Fruit fly (Drosophila melanogaster) whole organism, wandering third instar larva: Measurements from ENCODE around the gene CG11986.

Experiments
- Abd-B ChIP-seq: fragments of >200 bp; optimal IDR thresholded peaks from 2 replicates; lab custom pipeline; 2017; ENCODE audit warnings: missing biosample characterization, missing genetic modification characterization
- CG9705 ChIP-seq: fragments of 200-800 bp; sonication (Bioruptor generic); optimal IDR thresholded peaks from 2 replicates; lab custom pipeline; 2018; ENCODE audit warnings: missing biosample characterization, mild to moderate bottlenecking, missing genetic modification characterization
- CrebA ChIP-seq: fragments of 200-800 bp; sonication (Bioruptor generic); optimal IDR thresholded peaks from 2 replicates; lab custom pipeline; 2016; ENCODE audit warnings: missing biosample characterization, mild to moderate bottlenecking, missing genetic modification characterization, borderline replicate concordance
- Dif ChIP-seq: fragments of 200-275, 200-300 bp; sonication (Bioruptor generic); optimal IDR thresholded peaks from 2 replicates; lab custom pipeline; 2018; ENCODE audit warnings: missing biosample characterization, missing genetic modification characterization; ENCODE audit not compliant: partially characterized antibody
- GATAd ChIP-seq: sonication (Bioruptor generic); optimal IDR thresholded peaks from 2 replicates; lab custom pipeline; 2016; ENCODE audit warnings: missing biosample characterization, missing genetic modification characterization
- HLH106 ChIP-seq: fragments of 200-800 bp; optimal IDR thresholded peaks from 3 replicates; lab custom pipeline; 2019; ENCODE audit warnings: missing biosample characterization, mild to moderate bottlenecking, missing genetic modification characterization, moderate library complexity
- Hnf4 ChIP-seq: fragments of 200-800 bp; sonication (Bioruptor generic); optimal IDR thresholded peaks from 2 replicates; lab custom pipeline; 2016; ENCODE audit warnings: missing biosample characterization, mild to moderate bottlenecking, missing genetic modification characterization
- Hr78 ChIP-seq: fragments of >200 bp; optimal IDR thresholded peaks from 2 replicates; lab custom pipeline; 2017; ENCODE audit warnings: missing biosample characterization, missing genetic modification characterization
- Hr83 ChIP-seq: fragments of 200-300 bp; sonication (Bioruptor generic); optimal IDR thresholded peaks from 2 replicates; lab custom pipeline; 2016; ENCODE audit warnings: missing biosample characterization, mild to moderate bottlenecking, missing genetic modification characterization, moderate library complexity; ENCODE audit not compliant: poor library complexity, severe bottlenecking
- Jra ChIP-seq: sonication (Bioruptor generic); optimal IDR thresholded peaks from 2 replicates; lab custom pipeline; 2016; ENCODE audit warnings: missing biosample characterization, missing genetic modification characterization
- Mio ChIP-seq: sonication (Bioruptor generic); optimal IDR thresholded peaks from 2 replicates; lab custom pipeline; 2016; ENCODE audit warnings: missing biosample characterization, missing genetic modification characterization
- Myc ChIP-seq: fragments of >200 bp; optimal IDR thresholded peaks from 2 replicates; lab custom pipeline; 2017
- N ChIP-seq: fragments of >200 bp; optimal IDR thresholded peaks from 2 replicates; lab custom pipeline; 2018; ENCODE audit warnings: missing biosample characterization, missing external identifiers, missing genetic modification characterization
- OdsH ChIP-seq: fragments of 200-800 bp; sonication (Bioruptor generic); optimal IDR thresholded peaks from 2 replicates; lab custom pipeline; 2016; ENCODE audit warnings: missing biosample characterization, mild to moderate bottlenecking, missing genetic modification characterization
- Rel ChIP-seq, 2 experiments: fragments of 200-800 bp; sonication (Bioruptor generic) in 1 of 2; optimal IDR thresholded peaks; 2 replicates in 1 of 2; 3 replicates in 1 of 2; lab custom pipeline; 2016 to 2019; ENCODE audit warnings: mild to moderate bottlenecking in 2 of 2, missing biosample characterization in 2 of 2, missing genetic modification characterization in 2 of 2, moderate library complexity in 1 of 2
- Sp1 ChIP-seq: fragments of 200-800 bp; sonication (Bioruptor generic); optimal IDR thresholded peaks from 3 replicates; lab custom pipeline; 2019; ENCODE audit warnings: missing biosample characterization, mild to moderate bottlenecking, missing genetic modification characterization, moderate library complexity
- Vsx2 ChIP-seq: fragments of 200-300, 225-300 bp; sonication (Bioruptor generic); optimal IDR thresholded peaks from 2 replicates; lab custom pipeline; 2018; ENCODE audit warnings: missing biosample characterization, missing genetic modification characterization; ENCODE audit not compliant: partially characterized antibody
- br ChIP-seq: fragments of 200-800 bp; sonication (Bioruptor generic); optimal IDR thresholded peaks from 2 replicates; lab custom pipeline; 2016; ENCODE audit warnings: missing biosample characterization, missing genetic modification characterization
- brk ChIP-seq: fragments of 200-800 bp; sonication (Bioruptor generic); optimal IDR thresholded peaks from 2 replicates; lab custom pipeline; 2016; ENCODE audit warnings: missing biosample characterization, mild to moderate bottlenecking, missing genetic modification characterization
- dl ChIP-seq, 2 experiments: fragments of 175-275, 200-275 bp in 1 of 2; fragments of 200-275 bp in 1 of 2; sonication (Bioruptor generic); optimal IDR thresholded peaks; lab custom pipeline; 2018; ENCODE audit warnings: mild to moderate bottlenecking in 2 of 2, missing biosample characterization in 2 of 2, missing genetic modification characterization in 2 of 2, moderate library complexity in 2 of 2; ENCODE audit not compliant: partially characterized antibody in 2 of 2, insufficient read depth in 1 of 2
- dmrt93B ChIP-seq: fragments of 200-800 bp; sonication (Bioruptor generic); optimal IDR thresholded peaks from 2 replicates; lab custom pipeline; 2018; ENCODE audit warnings: missing biosample characterization, mild to moderate bottlenecking, missing genetic modification characterization
- dsf ChIP-seq: sonication (Bioruptor generic); optimal IDR thresholded peaks from 2 replicates; lab custom pipeline; 2016; ENCODE audit warnings: missing biosample characterization, missing genetic modification characterization, borderline replicate concordance
- ey ChIP-seq: fragments of 200-800 bp; sonication (Bioruptor generic); optimal IDR thresholded peaks from 2 replicates; lab custom pipeline; 2016; ENCODE audit warnings: missing biosample characterization, missing genetic modification characterization
- foxo ChIP-seq, 2 experiments: fragments of 200-800 bp; sonication (Bioruptor generic); optimal IDR thresholded peaks; 2 replicates in 1 of 2; 3 replicates in 1 of 2; lab custom pipeline; 2016 to 2017; ENCODE audit warnings: missing biosample characterization in 2 of 2, missing genetic modification characterization in 2 of 2
- fru ChIP-seq: fragments of 200-800 bp; sonication (Bioruptor generic); optimal IDR thresholded peaks from 3 replicates; lab custom pipeline; 2016; ENCODE audit warnings: missing biosample characterization, mild to moderate bottlenecking, missing genetic modification characterization
- h ChIP-seq: fragments of 200-800 bp; sonication (Bioruptor generic); optimal IDR thresholded peaks from 3 replicates; lab custom pipeline; 2016; ENCODE audit warnings: missing biosample characterization, mild to moderate bottlenecking, missing genetic modification characterization
- jim ChIP-seq: fragments of 175-275, 200-325 bp; sonication (Bioruptor generic); optimal IDR thresholded peaks from 2 replicates; lab custom pipeline; 2016; ENCODE audit warnings: missing biosample characterization, mild to moderate bottlenecking, missing genetic modification characterization
- lola ChIP-seq: fragments of >200 bp; optimal IDR thresholded peaks from 2 replicates; lab custom pipeline; 2017; ENCODE audit warnings: missing biosample characterization, missing genetic modification characterization
- psq ChIP-seq: fragments of 200-800 bp; sonication (Bioruptor generic); optimal IDR thresholded peaks from 3 replicates; lab custom pipeline; 2017; ENCODE audit warnings: missing biosample characterization, mild to moderate bottlenecking, missing genetic modification characterization, moderate library complexity
- rgr ChIP-seq: fragments of 200-800 bp; sonication (Bioruptor generic); optimal IDR thresholded peaks from 3 replicates; lab custom pipeline; 2016; ENCODE audit warnings: missing biosample characterization, mild to moderate bottlenecking, missing genetic modification characterization
- sage ChIP-seq: fragments of 200-800 bp; sonication (Bioruptor generic); optimal IDR thresholded peaks from 2 replicates; lab custom pipeline; 2016; ENCODE audit warnings: missing biosample characterization, mild to moderate bottlenecking, missing genetic modification characterization
- tai ChIP-seq: sonication (Bioruptor generic); optimal IDR thresholded peaks from 2 replicates; lab custom pipeline; 2016; ENCODE audit warnings: missing biosample characterization, missing genetic modification characterization
- usp ChIP-seq: fragments of >200 bp; optimal IDR thresholded peaks from 2 replicates; lab custom pipeline; 2017; ENCODE audit warnings: missing biosample characterization, missing genetic modification characterization
- woc ChIP-seq: sonication (Bioruptor generic); optimal IDR thresholded peaks from 2 replicates; lab custom pipeline; 2016; ENCODE audit warnings: missing biosample characterization, mild to moderate bottlenecking, missing genetic modification characterization

CG11986 gene

dm6 chr3R:9037946-9038345 is 22.7 kb downstream of the CG11986 start:
- TF ChIP-seq Abd-B (GFP tag; lab: Kevin White, UChicago): no peak
- no peak for TF ChIP-seq Myc
- no peak for TF ChIP-seq CrebA

DNA sequence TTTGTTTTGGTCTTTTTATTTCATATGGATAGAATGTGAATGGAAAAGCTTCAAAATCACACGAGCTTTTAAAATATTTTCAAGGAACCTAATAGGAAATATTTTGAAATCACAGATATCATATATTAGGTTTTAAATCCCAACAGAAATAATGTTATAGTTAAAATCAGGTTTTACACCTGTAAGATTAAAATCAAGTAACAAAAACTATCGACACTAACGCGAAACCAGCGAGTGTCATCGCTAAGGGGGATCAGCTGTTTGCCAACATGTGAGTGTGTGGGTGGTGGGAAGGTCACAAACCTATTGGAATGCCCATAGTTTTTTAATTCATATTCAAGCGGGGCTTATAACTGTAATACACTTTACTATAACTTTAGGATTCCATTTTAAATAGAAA is 23.4 kb downstream of the CG11986 start, which contains the start of gene hyx:
Gene hyx (plus strand): TSS at position 109 of the 400 bp plus-strand sequence.
- no peak for TF ChIP-seq dsf (GFP tag; lab: Kevin White, UChicago)
- no peak for TF ChIP-seq jim (GFP tag; lab: Kevin White, UChicago)
- peak; percentile 69 for TF ChIP-seq Hnf4
- TF ChIP-seq Hr78: no peak
- TF ChIP-seq foxo (GFP tag; optimal IDR thresholded peaks at IDR 0.05; lab: Kevin White, UChicago): peak in 1 of 2 experiments; percentile 50
- TF ChIP-seq Dif: no peak
- TF ChIP-seq rgr (GFP tag; lab: Kevin White, UChicago): peak; percentile 50
- peak; percentile 8 for TF ChIP-seq OdsH (GFP tag; lab: Kevin White, UChicago)
- no peak for TF ChIP-seq Myc
- peak; percentile 24 for TF ChIP-seq HLH106 (tag; lab: Kevin White, UChicago)
- no peak for TF ChIP-seq usp
- no peak for TF ChIP-seq fru
- peak; percentile 75 for TF ChIP-seq woc (GFP tag; lab: Kevin White, UChicago)
- peak; percentile 50 for TF ChIP-seq Jra
- TF ChIP-seq Rel (GFP tag; optimal IDR thresholded peaks at IDR 0.05; lab: Kevin White, UChicago): no peak
- no peak for TF ChIP-seq Rel (tag; optimal IDR thresholded peaks at IDR 0.05; lab: Kevin White, UChicago)
- TF ChIP-seq dl (GFP tag; optimal IDR thresholded peaks at IDR 0.05; lab: Kevin White, UChicago; ENCODE audit: insufficient read depth in 1 of 2, partially characterized antibody in 2 of 2): no peak
- peak; percentile 17 for TF ChIP-seq Sp1
- no peak for TF ChIP-seq Mio (GFP tag; lab: Kevin White, UChicago)
- peak; percentile 29 for TF ChIP-seq ey
- peak; percentile 14 for TF ChIP-seq CG9705 (GFP tag; lab: Kevin White, UChicago)
- TF ChIP-seq Hr83 (GFP tag; lab: Kevin White, UChicago): peak; percentile 80
- TF ChIP-seq h (GFP tag; lab: Kevin White, UChicago): peak; percentile 64
- TF ChIP-seq psq (GFP tag; lab: Kevin White, UChicago): no peak
- no peak for TF ChIP-seq lola (GFP tag; lab: Kevin White, UChicago)
- TF ChIP-seq sage (GFP tag; lab: Kevin White, UChicago): no peak
- TF ChIP-seq dmrt93B: no peak

DNA sequence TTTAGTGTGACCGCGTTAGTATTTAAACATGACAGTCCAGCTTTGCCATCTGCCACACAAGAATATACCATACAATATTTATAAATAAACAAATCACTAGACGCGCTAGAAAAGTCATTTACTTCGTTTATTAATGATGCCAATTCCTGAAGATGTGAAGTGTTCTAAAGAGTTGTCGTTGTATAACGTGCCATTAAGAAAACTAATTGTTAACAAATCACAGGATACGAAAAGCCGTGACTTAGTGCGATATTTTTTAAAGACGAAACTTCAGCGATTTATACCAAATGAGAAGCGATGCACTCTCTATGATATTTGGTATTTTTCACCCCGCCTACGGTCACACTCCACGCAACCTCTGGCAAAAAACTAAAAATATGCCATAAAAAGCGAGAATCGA is 24.2 kb downstream of the CG11986 start, which contains the start of gene neur:
Gene neur (minus strand): TSS at position 24 of the 400 bp plus-strand sequence.
- TF ChIP-seq rgr (GFP tag; lab: Kevin White, UChicago) (peak; percentile 34), dsf (GFP tag; lab: Kevin White, UChicago) (no peak), HLH106 (tag; lab: Kevin White, UChicago) (peak; percentile 36), h (GFP tag; lab: Kevin White, UChicago) (peak; percentile 38), brk (GFP tag; lab: Kevin White, UChicago) (no peak), Mio (GFP tag; lab: Kevin White, UChicago) (no peak), OdsH (GFP tag; lab: Kevin White, UChicago) (no peak), sage (GFP tag; lab: Kevin White, UChicago) (no peak), GATAd (GFP tag; lab: Kevin White, UChicago) (no peak), CG9705 (GFP tag; lab: Kevin White, UChicago) (peak; percentile 10), N (GFP tag; lab: Kevin White, UChicago) (no peak), ey (no peak), Vsx2 (no peak), tai (GFP tag; lab: Kevin White, UChicago) (no peak), Abd-B (GFP tag; lab: Kevin White, UChicago) (no peak), Hr78 (no peak), fru (no peak), foxo (GFP tag; optimal IDR thresholded peaks at IDR 0.05; lab: Kevin White, UChicago) (no peak), br (GFP tag; lab: Kevin White, UChicago) (no peak), psq (GFP tag; lab: Kevin White, UChicago) (peak; percentile 9), Sp1 (peak; percentile 25), woc (GFP tag; lab: Kevin White, UChicago) (peak; percentile 44)
